Worm (Caenorhabditis elegans) whole organism, L2 larva: ENCODE data around the gene ldh-1.

Source experiments
- C34F6.9 ChIP-seq: fragments of 150-350 bp; optimal IDR thresholded peaks from 2 replicates; lab custom pipeline; 2014; ENCODE audit warnings: missing biosample characterization, missing genetic modification characterization
- R02D3.7 ChIP-seq: fragments of 150-350 bp; optimal IDR thresholded peaks from 2 replicates; lab custom pipeline; 2014; ENCODE audit warnings: missing biosample characterization, missing genetic modification characterization
- Y55F3AM.14 ChIP-seq: fragments of 200-800 bp; sonication (Bioruptor generic); optimal IDR thresholded peaks from 2 replicates; lab custom pipeline; 2018; ENCODE audit warnings: mild to moderate bottlenecking, missing genetic modification characterization, missing compliant biosample characterization
- ZK546.5 ChIP-seq: sonication (generic microtip); optimal IDR thresholded peaks from 2 replicates; lab custom pipeline; 2017; ENCODE audit warnings: missing biosample characterization, missing genetic modification characterization
- aly-2 ChIP-seq: fragments of 150-350 bp; optimal IDR thresholded peaks from 2 replicates; lab custom pipeline; 2014; ENCODE audit warnings: missing biosample characterization, missing genetic modification characterization
- ama-1 ChIP-seq: fragments of 150-350 bp; optimal IDR thresholded peaks from 2 replicates; lab custom pipeline; 2018; ENCODE audit warnings: inconsistent platforms
- ceh-16 ChIP-seq: fragments of 150-350 bp; optimal IDR thresholded peaks from 2 replicates; lab custom pipeline; 2014; ENCODE audit warnings: missing biosample characterization, missing genetic modification characterization
- ceh-82 ChIP-seq: fragments of 150-350 bp; optimal IDR thresholded peaks from 2 replicates; lab custom pipeline; 2014; ENCODE audit warnings: missing biosample characterization, missing genetic modification characterization
- crh-2 ChIP-seq: sonication (generic microtip); optimal IDR thresholded peaks from 2 replicates; lab custom pipeline; 2017; ENCODE audit warnings: missing biosample characterization, missing genetic modification characterization
- dmd-4 ChIP-seq: sonication (generic microtip); optimal IDR thresholded peaks from 2 replicates; lab custom pipeline; 2017; ENCODE audit warnings: missing biosample characterization, missing genetic modification characterization
- egl-27 ChIP-seq: sonication (generic microtip); optimal IDR thresholded peaks from 3 replicates; lab custom pipeline; 2017; ENCODE audit warnings: missing biosample characterization, missing genetic modification reagents, missing genetic modification characterization
- elt-1 ChIP-seq: fragments of 150-350 bp; optimal IDR thresholded peaks from 2 replicates; lab custom pipeline; 2014; ENCODE audit warnings: missing biosample characterization, missing genetic modification characterization
- fos-1 ChIP-seq: fragments of 150-350 bp; optimal IDR thresholded peaks from 2 replicates; lab custom pipeline; 2014; ENCODE audit warnings: missing biosample characterization, missing genetic modification characterization
- gmeb-1 ChIP-seq: fragments of 150-350 bp; optimal IDR thresholded peaks from 2 replicates; lab custom pipeline; 2014; ENCODE audit warnings: missing biosample characterization, missing genetic modification characterization
- lin-11 ChIP-seq: fragments of 150-350 bp; sonication (generic microtip); optimal IDR thresholded peaks from 2 replicates; lab custom pipeline; 2014; ENCODE audit warnings: missing biosample characterization, missing genetic modification characterization, inconsistent platforms, mixed read lengths
- lin-39 ChIP-seq: fragments of 150-350 bp; optimal IDR thresholded peaks from 2 replicates; lab custom pipeline; 2014; ENCODE audit warnings: missing biosample characterization, missing genetic modification reagents, missing genetic modification characterization
- lsy-2 ChIP-seq, 2 experiments: fragments of 150-350 bp in 1 of 2; sonication (generic microtip) in 1 of 2; optimal IDR thresholded peaks; 2 replicates each; lab custom pipeline; 2014 to 2017; ENCODE audit warnings: missing biosample characterization in 2 of 2, missing genetic modification characterization in 2 of 2
- mab-5 ChIP-seq: fragments of 150-350 bp; optimal IDR thresholded peaks from 2 replicates; lab custom pipeline; 2014; ENCODE audit warnings: missing biosample characterization, missing genetic modification characterization
- mbf-1 ChIP-seq: sonication (generic microtip); optimal IDR thresholded peaks from 2 replicates; lab custom pipeline; 2017; ENCODE audit warnings: missing biosample characterization, missing genetic modification characterization
- mdl-1 ChIP-seq, 2 experiments: fragments of 150-350 bp in 1 of 2; sonication (generic microtip) in 1 of 2; optimal IDR thresholded peaks; 2 replicates each; lab custom pipeline; 2017; ENCODE audit warnings: missing biosample characterization in 2 of 2, missing genetic modification characterization in 2 of 2
- nhr-10 ChIP-seq: sonication (generic microtip); optimal IDR thresholded peaks from 2 replicates; lab custom pipeline; 2017; ENCODE audit warnings: missing biosample characterization, missing genetic modification characterization
- nhr-11 ChIP-seq: fragments of 150-350 bp; optimal IDR thresholded peaks from 2 replicates; lab custom pipeline; 2014; ENCODE audit warnings: missing biosample characterization, missing genetic modification characterization
- nhr-12 ChIP-seq: fragments of 150-350 bp; optimal IDR thresholded peaks from 2 replicates; lab custom pipeline; 2014; ENCODE audit warnings: missing biosample characterization, missing genetic modification characterization
- nhr-129 ChIP-seq: fragments of 150-350 bp; optimal IDR thresholded peaks from 2 replicates; lab custom pipeline; 2014; ENCODE audit warnings: missing biosample characterization, missing genetic modification characterization
- nhr-21 ChIP-seq: fragments of 150-350 bp; optimal IDR thresholded peaks from 2 replicates; lab custom pipeline; 2014; ENCODE audit warnings: missing biosample characterization, missing genetic modification characterization
- nhr-237 ChIP-seq: fragments of 150-350 bp; optimal IDR thresholded peaks from 2 replicates; lab custom pipeline; 2014; ENCODE audit warnings: missing biosample characterization, missing genetic modification characterization
- nhr-25 ChIP-seq: fragments of 150-350 bp; sonication (generic microtip); optimal IDR thresholded peaks from 3 replicates; lab custom pipeline; 2014; ENCODE audit warnings: missing biosample characterization, missing genetic modification characterization
- nhr-77 ChIP-seq: fragments of 150-350 bp; optimal IDR thresholded peaks from 2 replicates; lab custom pipeline; 2014; ENCODE audit warnings: missing biosample characterization, missing genetic modification characterization
- peb-1 ChIP-seq: fragments of 150-350 bp; optimal IDR thresholded peaks from 2 replicates; lab custom pipeline; 2014; ENCODE audit warnings: missing biosample characterization, missing genetic modification characterization
- sma-3 ChIP-seq: sonication (generic microtip); optimal IDR thresholded peaks from 2 replicates; lab custom pipeline; 2016; ENCODE audit warnings: missing genetic modification reagents, missing genetic modification characterization, missing compliant biosample characterization
- sma-9 ChIP-seq, 2 experiments: fragments of 150-350 bp in 1 of 2; sonication (generic microtip) in 1 of 2; optimal IDR thresholded peaks; 2 replicates each; lab custom pipeline; 2014 to 2016; ENCODE audit warnings: missing genetic modification characterization in 2 of 2, mild to moderate bottlenecking in 1 of 2, missing biosample characterization in 1 of 2, missing compliant biosample characterization in 1 of 2, missing genetic modification reagents in 1 of 2, moderate library complexity in 1 of 2
- unc-62 ChIP-seq: fragments of 150-350 bp; optimal IDR thresholded peaks from 2 replicates; lab custom pipeline; 2014; ENCODE audit warnings: missing biosample characterization, missing genetic modification reagents, missing genetic modification characterization
- zag-1 ChIP-seq: fragments of 150-350 bp; optimal IDR thresholded peaks from 2 replicates; lab custom pipeline; 2014; ENCODE audit warnings: missing biosample characterization, missing genetic modification characterization
- ztf-1 ChIP-seq: fragments of 200-800 bp; sonication (Bioruptor generic); conservative IDR thresholded peaks from 2 replicates; pipeline ENCODE4 v1.3.6; 2022; ENCODE audit warnings: missing genetic modification characterization, missing compliant biosample characterization
- ztf-11 ChIP-seq: sonication (generic microtip); optimal IDR thresholded peaks from 2 replicates; lab custom pipeline; 2017; ENCODE audit warnings: missing biosample characterization, missing genetic modification characterization
- ztf-4 ChIP-seq: fragments of 150-350 bp; optimal IDR thresholded peaks from 2 replicates; lab custom pipeline; 2014; ENCODE audit warnings: missing biosample characterization, missing genetic modification characterization

Gene ldh-1

DNA sequence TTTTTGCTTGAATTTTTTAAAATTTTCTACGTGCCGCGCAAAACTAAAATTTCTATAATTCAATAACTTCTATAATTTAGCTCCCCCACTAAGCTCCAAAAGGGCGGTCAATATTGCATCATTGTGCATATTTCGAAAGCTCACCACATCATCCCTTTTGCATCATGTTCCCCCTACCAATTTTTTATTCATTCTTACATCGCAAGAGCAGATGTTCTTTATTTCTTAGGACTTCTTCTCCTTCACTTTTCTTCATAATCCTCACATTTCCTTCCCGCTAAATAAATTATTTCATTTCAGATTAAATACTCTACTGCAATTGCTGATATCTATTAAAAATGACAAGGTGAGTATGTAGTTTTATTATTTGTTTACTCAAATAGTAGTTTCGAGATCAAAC lies at the start of gene ldh-1:
ldh-1 (plus strand) TSS at position 301 of the 400 bp plus-strand sequence.
- peak; percentile 77 for TF ChIP-seq nhr-129 (tag; lab: Kevin White, UChicago)
- TF ChIP-seq nhr-237 = no peak
- no peak for TF ChIP-seq nhr-21 (tag; lab: Kevin White, UChicago)
- TF ChIP-seq ztf-11 = no peak
- TF ChIP-seq nhr-11 (tag; lab: Kevin White, UChicago) = no peak

DNA sequence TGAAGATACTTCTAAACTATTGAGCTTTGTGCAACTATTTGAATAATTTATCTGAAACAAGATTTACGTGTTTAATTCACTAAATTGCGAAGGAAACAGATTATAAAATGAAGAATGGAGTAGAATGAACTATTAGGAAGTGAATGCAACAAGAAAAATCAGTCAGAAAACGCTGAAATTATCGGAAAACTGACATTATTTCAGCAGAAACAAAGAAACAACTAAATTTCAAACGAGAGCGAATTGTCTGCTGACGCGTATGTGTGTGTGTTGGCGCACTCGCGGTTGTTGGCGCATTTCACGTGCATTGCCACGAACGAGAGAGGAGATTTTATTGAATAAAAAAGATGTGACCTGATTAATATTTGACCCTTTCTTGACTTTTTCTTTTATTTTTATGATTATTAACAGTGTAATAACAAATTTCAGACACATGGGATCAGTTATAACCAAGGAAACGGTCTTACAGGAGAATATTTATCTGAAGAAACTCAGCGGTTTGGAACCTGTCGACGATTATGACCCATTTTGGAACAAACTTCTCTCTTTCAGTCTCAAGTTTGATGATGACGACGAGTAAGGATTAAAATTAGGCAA lies 48.0 kb upstream of the ldh-1 start, which contains the start of the genes trr-1 and C47D12.2:
trr-1 (minus strand) TSS at position 51 of the 597 bp plus-strand sequence.
C47D12.2 (plus strand) TSS at position 430 of the 597 bp plus-strand sequence.
- peak; percentile 54 for TF ChIP-seq sma-9 (GFP tag; optimal IDR thresholded peaks at IDR 0.05; lab: Kevin White, UChicago)
- TF ChIP-seq sma-9 (tag; optimal IDR thresholded peaks at IDR 0.05; lab: Kevin White, UChicago) = no peak
- no peak for TF ChIP-seq ztf-1 (GFP tag; lab: Robert Waterston, UW)
- no peak for TF ChIP-seq gmeb-1
- TF ChIP-seq nhr-129 (tag; lab: Kevin White, UChicago) = peak; percentile 81
- TF ChIP-seq fos-1 = peak; percentile 43
- no peak for TF ChIP-seq egl-27 (tag; lab: Kevin White, UChicago)
- TF ChIP-seq peb-1 (tag; lab: Kevin White, UChicago) = no peak
- peak; percentile 14 for TF ChIP-seq R02D3.7 (tag; lab: Kevin White, UChicago)
- no peak for TF ChIP-seq mdl-1 (tag; optimal IDR thresholded peaks at IDR 0.05; lab: Kevin White, UChicago)
- peak; percentile 64 for TF ChIP-seq sma-3 (GFP tag; lab: Kevin White, UChicago)
- TF ChIP-seq nhr-77 (tag; lab: Kevin White, UChicago) = no peak
- no peak for TF ChIP-seq unc-62 (GFP tag; lab: Kevin White, UChicago)
- no peak for TF ChIP-seq nhr-25 (tag; lab: Kevin White, UChicago)
- peak; percentile 10 for TF ChIP-seq nhr-21 (tag; lab: Kevin White, UChicago)
- peak in 1 of 2 experiments; percentile 69 for TF ChIP-seq lsy-2 (tag; optimal IDR thresholded peaks at IDR 0.05; lab: Kevin White, UChicago)
- peak; percentile 58 for TF ChIP-seq lin-11 (tag; lab: Kevin White, UChicago)
- TF ChIP-seq mab-5 (tag; lab: Kevin White, UChicago) = peak; percentile 2
- no peak for TF ChIP-seq nhr-12 (tag; lab: Kevin White, UChicago)
- TF ChIP-seq mbf-1 (tag; lab: Kevin White, UChicago) = no peak

DNA sequence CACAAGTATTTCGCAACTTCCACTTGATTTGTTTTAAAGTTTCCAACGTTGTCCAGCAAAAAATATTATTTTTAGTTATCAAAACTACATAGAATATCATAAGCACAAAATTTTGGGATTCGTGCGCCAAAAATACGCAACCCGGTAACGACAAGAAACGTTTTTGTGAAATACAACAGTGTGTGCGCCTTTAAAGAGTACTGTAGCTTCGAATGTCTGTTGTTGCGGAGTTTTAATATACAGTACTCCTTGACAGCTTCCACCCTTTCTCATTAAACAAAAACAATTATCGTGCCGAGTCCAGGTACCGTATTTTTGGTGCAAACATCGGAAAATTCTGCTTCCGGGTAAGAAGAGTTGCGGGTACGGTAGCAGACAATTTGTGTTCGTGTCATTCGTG lies 43.8 kb upstream of the ldh-1 start:
- TF ChIP-seq unc-62 (GFP tag; lab: Kevin White, UChicago) (no peak), ztf-4 (no peak), dmd-4 (no peak), ceh-16 (tag; lab: Kevin White, UChicago) (no peak), lin-39 (tag; lab: Kevin White, UChicago) (no peak), peb-1 (tag; lab: Kevin White, UChicago) (no peak), crh-2 (tag; lab: Kevin White, UChicago) (no peak), ZK546.5 (tag; lab: Kevin White, UChicago) (no peak), zag-1 (no peak), R02D3.7 (tag; lab: Kevin White, UChicago) (no peak), ztf-11 (no peak)
- TF ChIP-seq, all 48 proteins: peak for 0

DNA sequence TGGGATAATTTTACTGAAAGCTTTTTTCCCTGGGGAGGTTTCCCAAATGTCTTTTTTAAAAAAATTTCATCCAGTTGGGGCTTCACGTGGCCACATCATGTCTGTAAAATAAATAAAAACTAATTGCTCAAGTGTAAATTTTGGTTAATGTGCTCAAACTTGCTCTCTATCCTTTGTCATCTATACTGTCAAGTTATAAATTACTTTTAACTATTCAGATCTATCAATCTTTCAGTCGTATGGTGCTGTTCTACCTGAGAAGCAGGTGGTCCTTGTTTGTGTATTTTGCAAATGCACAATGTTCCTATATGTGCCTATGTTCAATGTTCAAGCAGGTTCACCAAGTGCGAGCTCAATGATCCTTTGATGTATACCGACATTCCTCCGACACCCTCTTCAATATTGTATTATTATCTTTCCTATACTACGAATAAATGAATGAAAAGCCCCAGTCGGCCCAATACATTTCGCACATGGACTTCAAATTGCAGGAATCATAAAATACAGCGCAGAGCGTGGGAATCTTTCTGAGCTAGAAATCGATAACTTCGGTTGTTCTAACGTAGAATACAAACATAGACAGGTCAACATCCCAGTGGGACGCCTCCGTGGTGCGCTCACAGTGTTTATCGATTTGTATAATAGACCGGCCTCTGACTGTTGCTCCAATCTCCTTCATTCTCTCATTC lies 42.7 kb upstream of the ldh-1 start, which contains the start of the genes sfxn-1.4 and C47D12.4:
sfxn-1.4 (minus strand) TSS at position 101 of the 689 bp plus-strand sequence.
C47D12.4 (plus strand) TSS at position 639 of the 689 bp plus-strand sequence.
- TF ChIP-seq ama-1 (lab: Kevin White, UChicago) (no peak), nhr-10 (tag; lab: Kevin White, UChicago) (no peak), C34F6.9 (no peak), lsy-2 (tag; optimal IDR thresholded peaks at IDR 0.05; lab: Kevin White, UChicago) (no peak), R02D3.7 (tag; lab: Kevin White, UChicago) (no peak), egl-27 (tag; lab: Kevin White, UChicago) (no peak), ceh-16 (tag; lab: Kevin White, UChicago) (no peak), ztf-11 (no peak), nhr-77 (tag; lab: Kevin White, UChicago) (no peak), aly-2 (tag; lab: Kevin White, UChicago) (no peak), ztf-4 (no peak), gmeb-1 (no peak), nhr-129 (tag; lab: Kevin White, UChicago) (no peak), fos-1 (no peak), ZK546.5 (tag; lab: Kevin White, UChicago) (no peak), nhr-237 (no peak), Y55F3AM.14 (GFP tag; lab: Kevin White, UChicago) (no peak), ceh-82 (tag; lab: Kevin White, UChicago) (no peak), elt-1 (tag; lab: Kevin White, UChicago) (no peak)
